Worm (Caenorhabditis elegans) whole organism, L4 larva: ENCODE data around the gene tre-2.

Experiments
- attf-4 ChIP-seq: sonication (generic microtip); optimal IDR thresholded peaks from 3 replicates; lab custom pipeline; 2017; ENCODE audit warnings: missing biosample characterization, missing genetic modification characterization
- nhr-25 ChIP-seq: sonication (generic microtip); optimal IDR thresholded peaks from 2 replicates; lab custom pipeline; 2017; ENCODE audit warnings: missing genetic modification characterization, mild to moderate bottlenecking, missing compliant biosample characterization, antibody characterized with exemption, moderate library complexity, borderline replicate concordance; ENCODE audit not compliant: insufficient read depth
- snpc-4 ChIP-seq: fragments of 150-350 bp; optimal IDR thresholded peaks from 2 replicates; lab custom pipeline; 2014; ENCODE audit warnings: missing biosample characterization, missing genetic modification characterization
- zag-1 ChIP-seq: fragments of 150-350 bp; optimal IDR thresholded peaks from 2 replicates; lab custom pipeline; 2014; ENCODE audit warnings: missing biosample characterization, missing genetic modification characterization

DNA sequence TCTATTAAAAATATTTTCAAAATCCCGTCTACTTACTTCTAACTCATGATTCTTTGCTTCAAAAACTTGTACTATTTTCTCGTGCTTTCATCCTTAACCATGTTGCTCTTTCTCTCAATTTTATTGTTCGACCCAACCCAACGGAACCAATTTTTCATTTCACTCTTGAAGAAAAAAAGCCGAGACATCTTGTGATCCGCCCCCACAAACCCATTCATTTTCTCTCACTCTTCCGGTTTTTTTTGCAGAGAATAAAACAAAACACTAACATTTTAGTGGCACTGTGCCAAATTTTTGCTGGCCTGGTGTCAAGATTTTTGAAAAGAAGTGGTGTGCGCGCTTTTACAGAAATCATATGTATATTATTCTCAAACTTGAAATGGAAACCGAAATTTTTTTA is 46.5 kb downstream of the tre-2 start:
- TF ChIP-seq zag-1 = no peak
- TF ChIP-seq nhr-25 (tag; lab: Kevin White, UChicago) = no peak
- TF ChIP-seq snpc-4 = no peak
- TF ChIP-seq attf-4 = no peak
